Fruit fly (Drosophila melanogaster) whole organism, adult: ENCODE results near the gene Hs6st.

Experiments used
- CG14711 ChIP-seq: fragments of 200-800 bp; sonication (Bioruptor generic); optimal IDR thresholded peaks from 2 replicates; lab custom pipeline; 2018; ENCODE audit warnings: missing biosample characterization, mild to moderate bottlenecking, missing genetic modification characterization, moderate library complexity
- bab1 ChIP-seq: fragments of 200-800 bp; sonication (Bioruptor generic); optimal IDR thresholded peaks from 3 replicates; lab custom pipeline; 2019; ENCODE audit warnings: missing biosample characterization, mild to moderate bottlenecking, missing genetic modification characterization, moderate library complexity
- cnc ChIP-seq, 2 experiments: fragments of >200 bp; optimal IDR thresholded peaks; 2 replicates each; lab custom pipeline; 2017

- TF ChIP-seq CG14711 (tag; lab: Kevin White, UChicago) (no peak), cnc (optimal IDR thresholded peaks at IDR 0.05; lab: Kevin White, UChicago) (no peak), bab1 (no peak)
These were observed 34.1 kb upstream of the Hs6st start, which contains the start of the genes CG33934 and Indy-2 for dm6 chr3R:20042457-20042856.
